Fruit fly (Drosophila melanogaster): Measurements from ENCODE around the gene CG42835.

dm6 chr3R:17412458-17413127, 7.8 kb upstream of the CG42835 start, which contains the start of gene CG42821:
- no peak for TF ChIP-seq psq (GFP tag; optimal IDR thresholded peaks at IDR 0.05)
- no peak for TF ChIP-seq GATAd (GFP tag; optimal IDR thresholded peaks at IDR 0.05)
- no peak for TF ChIP-seq CG32264 (GFP tag; optimal IDR thresholded peaks at IDR 0.05)
- no peak for TF ChIP-seq br (GFP tag; optimal IDR thresholded peaks at IDR 0.05)
- TF ChIP-seq HLH106 (tag; optimal IDR thresholded peaks at IDR 0.05) = no peak
- TF ChIP-seq Hr78 (GFP tag; optimal IDR thresholded peaks at IDR 0.05) = no peak
- no peak for TF ChIP-seq sage (GFP tag; optimal IDR thresholded peaks at IDR 0.05)
- no peak for TF ChIP-seq Myc (optimal IDR thresholded peaks at IDR 0.05)
- no peak for TF ChIP-seq usp (GFP tag; optimal IDR thresholded peaks at IDR 0.05)
- TF ChIP-seq Vsx2 (GFP tag; optimal IDR thresholded peaks at IDR 0.05; ENCODE audit: partially characterized antibody) = no peak
- no peak for TF ChIP-seq pan (optimal IDR thresholded peaks at IDR 0.05)
- no peak for TF ChIP-seq h (GFP tag; optimal IDR thresholded peaks at IDR 0.05)
- no peak for TF ChIP-seq N (GFP tag; optimal IDR thresholded peaks at IDR 0.05)
- TF ChIP-seq Dif (GFP tag; optimal IDR thresholded peaks at IDR 0.05; ENCODE audit: partially characterized antibody) = no peak
